Worm (Caenorhabditis elegans): ENCODE data around the gene srj-53.

ce11 chrV:731330-731729, 36.8 kb upstream of the srj-53 start:
- TF ChIP-seq zim-3 (tag; optimal IDR thresholded peaks at IDR 0.05), result no peak
- peak; percentile 85 for TF ChIP-seq hmg-1.2 (GFP tag; IDR thresholded peaks at IDR 0.05)
- TF ChIP-seq ztf-28 (GFP tag; IDR thresholded peaks at IDR 0.05), result no peak
- TF ChIP-seq Y67H2A.10 (GFP tag; conservative IDR thresholded peaks at IDR 0.05), result no peak
- TF ChIP-seq nfya-1 (tag; optimal IDR thresholded peaks at IDR 0.05; ENCODE audit: borderline replicate concordance, insufficient read depth), result no peak
- no peak for TF ChIP-seq dpff-1 (tag; optimal IDR thresholded peaks at IDR 0.05)
- no peak for TF ChIP-seq ceh-100 (GFP tag; IDR thresholded peaks at IDR 0.05)
